Worm (Caenorhabditis elegans) whole organism, L4/young adult: ENCODE results near the gene C27D9.1.

Experiments
- W03F9.2 ChIP-seq: fragments of 150-350 bp; optimal IDR thresholded peaks from 2 replicates; lab custom pipeline; 2014; ENCODE audit warnings: missing biosample characterization, missing genetic modification characterization
- dao-5 ChIP-seq: sonication (generic microtip); optimal IDR thresholded peaks from 2 replicates; lab custom pipeline; 2016; ENCODE audit warnings: missing genotype, missing genetic modification characterization, moderate library complexity, missing compliant biosample characterization
- him-1 ChIP-seq: sonication (generic microtip); optimal IDR thresholded peaks from 2 replicates; lab custom pipeline; 2016; ENCODE audit warnings: missing genotype, missing genetic modification reagents, missing genetic modification characterization, missing compliant biosample characterization

DNA sequence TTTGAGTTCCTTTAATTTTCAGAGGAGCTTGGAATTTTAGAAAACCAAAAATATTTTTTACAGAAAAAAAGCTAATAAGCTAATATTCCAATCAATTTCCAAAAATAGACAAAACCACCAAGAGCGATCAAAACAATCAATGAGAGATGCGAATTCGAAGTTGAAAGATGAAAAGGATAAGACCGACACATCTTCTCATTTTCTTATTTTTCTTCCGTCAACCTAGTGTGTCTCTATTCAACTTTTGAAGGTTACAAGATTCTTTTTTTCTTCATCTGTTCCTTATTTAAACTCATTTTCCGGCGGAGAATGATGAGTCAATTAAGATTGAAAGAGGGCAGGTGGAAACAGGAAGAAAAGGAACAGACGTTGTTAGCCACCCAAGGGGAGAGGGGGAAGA, 14.4 kb downstream of the C27D9.1 start:
- no peak for TF ChIP-seq W03F9.2 (tag; lab: Kevin White, UChicago)
- TF ChIP-seq dao-5 (tag; lab: Kevin White, UChicago), result no peak
- no peak for TF ChIP-seq him-1
